Worm (Caenorhabditis elegans) whole organism, late embryonic: ENCODE results near the gene K03D3.5.

ENCODE experiments used
- ceh-34 ChIP-seq: sonication (generic microtip); optimal IDR thresholded peaks from 2 replicates; lab custom pipeline; 2016; ENCODE audit warnings: mild to moderate bottlenecking, missing genetic modification characterization, missing compliant biosample characterization
- che-1 ChIP-seq: sonication (generic microtip); optimal IDR thresholded peaks from 2 replicates; lab custom pipeline; 2016; ENCODE audit warnings: mild to moderate bottlenecking, missing genetic modification characterization, missing compliant biosample characterization
- fkh-10 ChIP-seq: fragments of 150-350 bp; optimal IDR thresholded peaks from 2 replicates; lab custom pipeline; 2014; ENCODE audit warnings: missing biosample characterization, missing genetic modification reagents, missing genetic modification characterization
- gmeb-2 ChIP-seq: sonication (generic microtip); optimal IDR thresholded peaks from 2 replicates; lab custom pipeline; 2016; ENCODE audit warnings: missing genetic modification characterization, inconsistent platforms, missing compliant biosample characterization
- hlh-30 ChIP-seq: sonication (generic microtip); optimal IDR thresholded peaks from 2 replicates; lab custom pipeline; 2017; ENCODE audit warnings: antibody characterized with exemption, missing genetic modification characterization, missing compliant biosample characterization; ENCODE audit not compliant: insufficient read depth
- nfya-1 ChIP-seq: sonication (generic microtip); optimal IDR thresholded peaks from 2 replicates; lab custom pipeline; 2017; ENCODE audit warnings: missing genetic modification characterization, mild to moderate bottlenecking, missing compliant biosample characterization, antibody characterized with exemption, moderate library complexity
- pha-2 ChIP-seq: sonication (generic microtip); optimal IDR thresholded peaks from 2 replicates; lab custom pipeline; 2017; ENCODE audit warnings: mild to moderate bottlenecking, missing genetic modification characterization, missing compliant biosample characterization
- pqm-1 ChIP-seq: sonication (generic microtip); optimal IDR thresholded peaks from 2 replicates; lab custom pipeline; 2016; ENCODE audit warnings: missing genetic modification characterization, missing compliant biosample characterization
- sox-2 ChIP-seq: fragments of 200-800 bp; sonication (Bioruptor generic); IDR thresholded peaks from 2 replicates; pipeline ENCODE4 v1.3.6; 2022; ENCODE audit warnings: missing genetic modification reagents, missing genetic modification characterization, missing compliant biosample characterization
- sox-4 ChIP-seq: sonication (generic microtip); optimal IDR thresholded peaks from 2 replicates; lab custom pipeline; 2017; ENCODE audit warnings: mild to moderate bottlenecking, missing genetic modification characterization, inconsistent platforms, missing compliant biosample characterization
- tbx-2 ChIP-seq: sonication (generic microtip); optimal IDR thresholded peaks from 2 replicates; lab custom pipeline; 2016; ENCODE audit warnings: missing genetic modification characterization, missing compliant biosample characterization
- ztf-16 ChIP-seq: sonication (generic microtip); optimal IDR thresholded peaks from 2 replicates; lab custom pipeline; 2017; ENCODE audit warnings: missing genetic modification characterization, missing compliant biosample characterization

DNA sequence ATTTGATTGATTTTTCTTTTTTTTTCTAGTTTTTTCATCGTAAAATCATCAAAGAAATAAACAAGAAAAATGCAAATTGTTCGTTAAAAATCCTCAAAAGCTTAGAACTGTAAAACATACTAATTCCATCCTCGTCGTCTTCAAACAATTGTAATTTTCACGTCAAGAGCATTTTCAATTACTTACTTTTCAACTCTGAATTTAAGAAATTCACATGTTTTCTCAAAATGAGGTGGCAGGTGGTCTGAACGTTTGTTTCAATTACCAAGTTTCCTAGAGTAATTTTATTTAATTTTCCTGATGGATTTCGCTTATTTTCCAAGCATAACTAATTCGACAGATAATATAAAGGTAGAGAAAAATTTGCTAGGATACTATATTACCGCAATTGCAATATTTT, 3.1 kb upstream of the K03D3.5 start, which contains the start of gene srz-104:
- TF ChIP-seq ceh-34 (tag; lab: Kevin White, UChicago) (no peak), hlh-30 (tag; lab: Kevin White, UChicago) (no peak), sox-2 (GFP tag; lab: Robert Waterston, UW) (no peak), sox-4 (tag; lab: Kevin White, UChicago) (no peak), pqm-1 (tag; lab: Kevin White, UChicago) (no peak), gmeb-2 (tag; lab: Kevin White, UChicago) (no peak), pha-2 (tag; lab: Kevin White, UChicago) (no peak), fkh-10 (no peak), che-1 (no peak), ztf-16 (tag; lab: Kevin White, UChicago) (no peak), nfya-1 (tag; lab: Kevin White, UChicago) (no peak), tbx-2 (tag; lab: Kevin White, UChicago) (no peak)
